Worm (Caenorhabditis elegans): ENCODE measurements around the gene mdt-22.

Gene mdt-22

DNA sequence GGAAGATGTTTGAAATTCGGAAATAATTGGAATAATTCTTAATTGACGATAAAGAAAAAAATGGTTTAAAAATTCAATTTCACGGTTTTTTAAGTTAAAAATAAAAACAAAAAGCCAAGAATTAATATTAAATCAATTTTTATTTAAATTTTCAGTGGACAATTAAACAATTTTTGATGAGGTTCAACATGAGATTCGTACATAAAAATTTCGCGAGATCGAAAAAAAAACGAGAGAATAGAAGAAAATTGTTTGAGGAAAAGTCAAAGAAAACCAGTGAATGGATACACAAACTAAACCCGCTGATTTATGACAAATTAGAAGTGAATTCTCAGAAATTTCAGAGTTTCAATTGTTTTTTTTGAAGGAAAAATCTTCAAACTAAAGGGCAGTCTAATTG is 31.0 kb upstream of the mdt-22 start, which contains the start of gene F54B3.2:
TSS of gene F54B3.2 (minus strand) at position 101 of the 400 bp plus-strand sequence.
- no peak for TF ChIP-seq ceh-9 (tag; optimal IDR thresholded peaks at IDR 0.05)
- TF ChIP-seq egl-27 (tag; optimal IDR thresholded peaks at IDR 0.05) = no peak
- no peak for TF ChIP-seq mml-1 (tag; optimal IDR thresholded peaks at IDR 0.05)
- TF ChIP-seq lin-15B (tag; optimal IDR thresholded peaks at IDR 0.05) = no peak
- no peak for TF ChIP-seq ceh-16 (tag; optimal IDR thresholded peaks at IDR 0.05)
- TF ChIP-seq nhr-11 (tag; optimal IDR thresholded peaks at IDR 0.05) = no peak
- TF ChIP-seq nhr-25 (tag; optimal IDR thresholded peaks at IDR 0.05) = no peak
- no peak for TF ChIP-seq ZK546.5 (tag; optimal IDR thresholded peaks at IDR 0.05)
- no peak for TF ChIP-seq ceh-82 (tag; optimal IDR thresholded peaks at IDR 0.05)
- no peak for TF ChIP-seq lsy-12 (tag; optimal IDR thresholded peaks at IDR 0.05)
- TF ChIP-seq egl-5 (tag; optimal IDR thresholded peaks at IDR 0.05) = no peak
- no peak for TF ChIP-seq eor-1 (tag; optimal IDR thresholded peaks at IDR 0.05)
- no peak for TF ChIP-seq pha-4 (tag; optimal IDR thresholded peaks at IDR 0.05)
- TF ChIP-seq pqm-1 (tag; optimal IDR thresholded peaks at IDR 0.05) = no peak
- no peak for TF ChIP-seq nhr-67 (tag; optimal IDR thresholded peaks at IDR 0.05)
- TF ChIP-seq nfya-1 (tag; optimal IDR thresholded peaks at IDR 0.05; ENCODE audit: insufficient read depth) = no peak
- TF ChIP-seq snpc-4 (tag; optimal IDR thresholded peaks at IDR 0.05) = no peak
- TF ChIP-seq unc-39 (tag; optimal IDR thresholded peaks at IDR 0.05) = no peak
- TF ChIP-seq sea-2 (GFP tag; optimal IDR thresholded peaks at IDR 0.05) = no peak
- no peak for TF ChIP-seq tbx-2 (tag; optimal IDR thresholded peaks at IDR 0.05)

DNA sequence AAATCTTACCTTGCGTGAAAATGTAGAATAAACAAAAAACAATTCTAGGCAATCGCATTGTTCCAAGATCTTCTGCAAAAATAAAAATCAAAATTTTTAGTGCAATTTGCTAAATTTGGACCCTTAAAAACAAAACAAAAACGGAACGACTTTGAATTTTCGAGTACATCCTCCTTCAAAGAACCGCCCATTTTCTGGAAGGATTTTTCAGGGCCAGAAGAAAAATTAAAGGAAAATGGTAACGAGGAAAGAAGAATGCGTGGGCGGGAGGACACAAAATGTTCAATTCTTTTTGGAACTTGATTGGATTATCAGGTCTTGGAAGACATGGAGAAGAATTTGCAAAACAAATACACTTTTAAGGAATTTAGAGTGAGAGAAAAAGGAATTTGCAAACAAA is 29.9 kb upstream of the mdt-22 start, which contains the start of gene F54B3.4:
TSS of gene F54B3.4 (minus strand) at position 101 of the 400 bp plus-strand sequence.
- TF ChIP-seq zag-1 (tag; optimal IDR thresholded peaks at IDR 0.05) (no peak), mdl-1 (tag; optimal IDR thresholded peaks at IDR 0.05) (no peak), elt-3 (tag; optimal IDR thresholded peaks at IDR 0.05) (no peak), skn-1 (tag; optimal IDR thresholded peaks at IDR 0.05) (no peak), egl-5 (tag; optimal IDR thresholded peaks at IDR 0.05) (no peak), R02D3.7 (tag; optimal IDR thresholded peaks at IDR 0.05) (no peak), nhr-23 (tag; optimal IDR thresholded peaks at IDR 0.05) (no peak), elt-2 (tag; optimal IDR thresholded peaks at IDR 0.05) (no peak), nhr-25 (tag; optimal IDR thresholded peaks at IDR 0.05) (no peak), ama-1 (optimal IDR thresholded peaks at IDR 0.05) (no peak), egl-27 (tag; optimal IDR thresholded peaks at IDR 0.05) (no peak), ceh-16 (tag; optimal IDR thresholded peaks at IDR 0.05) (no peak), nhr-43 (tag; optimal IDR thresholded peaks at IDR 0.05; ENCODE audit: poor library complexity, severe bottlenecking) (no peak), hmg-11 (tag; optimal IDR thresholded peaks at IDR 0.05) (no peak), daf-12 (tag; optimal IDR thresholded peaks at IDR 0.05) (no peak)

- TF ChIP-seq nhr-12 (tag; optimal IDR thresholded peaks at IDR 0.05) = no peak
- no peak for TF ChIP-seq lsy-12 (tag; optimal IDR thresholded peaks at IDR 0.05)
- TF ChIP-seq elt-2 (tag; optimal IDR thresholded peaks at IDR 0.05) = no peak
- no peak for TF ChIP-seq nhr-25 (tag; optimal IDR thresholded peaks at IDR 0.05)
- no peak for TF ChIP-seq pqm-1 (tag; optimal IDR thresholded peaks at IDR 0.05)
- TF ChIP-seq sea-2 (GFP tag; optimal IDR thresholded peaks at IDR 0.05) = no peak
Measured at ce11 chrII:10279561-10279960, 21.5 kb upstream of the mdt-22 start, which contains the start of gene ZK971.1. Gene ZK971.1, minus strand, starts transcription at chrII:10279661.

- TF ChIP-seq nhr-25 (tag; optimal IDR thresholded peaks at IDR 0.05) (no peak), pqm-1 (tag; optimal IDR thresholded peaks at IDR 0.05) (peak; percentile 82), elt-2 (tag; optimal IDR thresholded peaks at IDR 0.05) (peak; percentile 75)
Measured at ce11 chrII:10281674-10282073, 19.3 kb upstream of the mdt-22 start.

- TF ChIP-seq nhr-28 (tag; optimal IDR thresholded peaks at IDR 0.05) (no peak), R02D3.7 (tag; optimal IDR thresholded peaks at IDR 0.05) (no peak), lin-39 (tag; optimal IDR thresholded peaks at IDR 0.05) (no peak), snpc-4 (tag; optimal IDR thresholded peaks at IDR 0.05) (no peak), unc-39 (tag; optimal IDR thresholded peaks at IDR 0.05) (no peak), ztf-4 (tag; optimal IDR thresholded peaks at IDR 0.05) (no peak), pqm-1 (tag; optimal IDR thresholded peaks at IDR 0.05) (no peak), fkh-10 (GFP tag; optimal IDR thresholded peaks at IDR 0.05) (no peak), ceh-82 (tag; optimal IDR thresholded peaks at IDR 0.05) (no peak), skn-1 (tag; optimal IDR thresholded peaks at IDR 0.05) (no peak), nhr-43 (tag; optimal IDR thresholded peaks at IDR 0.05; ENCODE audit: poor library complexity, severe bottlenecking) (no peak)
Measured at ce11 chrII:10283145-10283544, 17.9 kb upstream of the mdt-22 start.
